Fruit fly (Drosophila melanogaster): Measurements from ENCODE around the gene CG42526.

DNA sequence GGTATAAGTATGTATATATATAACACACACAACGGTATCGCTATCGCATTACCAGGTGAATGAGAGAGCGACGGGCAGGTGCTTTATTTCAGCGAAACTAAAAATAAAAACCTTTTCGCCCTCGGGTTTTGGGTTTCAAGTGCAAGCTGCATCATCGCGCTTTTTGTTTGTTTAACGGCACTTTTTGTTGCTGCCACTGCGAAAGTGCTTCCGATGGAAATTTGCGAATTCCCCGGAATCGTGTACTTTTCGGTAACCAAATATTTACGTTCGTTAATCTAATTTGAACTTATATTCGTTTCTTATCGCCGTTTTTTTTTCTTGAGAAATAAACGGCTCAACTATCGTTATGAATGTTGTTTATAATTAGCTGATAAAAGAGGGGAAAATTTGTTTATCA lies 39.2 kb downstream of the CG42526 start:
- TF ChIP-seq fd85E (GFP tag; optimal IDR thresholded peaks at IDR 0.05) (no peak), acj6 (GFP tag; optimal IDR thresholded peaks at IDR 0.05) (no peak), spab (GFP tag; optimal IDR thresholded peaks at IDR 0.05) (no peak), CG7368 (GFP tag; optimal IDR thresholded peaks at IDR 0.05) (no peak), svp (GFP tag) (no peak), CG3919 (GFP tag; optimal IDR thresholded peaks at IDR 0.05) (no peak), Hr4 (GFP tag; optimal IDR thresholded peaks at IDR 0.05) (no peak), CG8632 (GFP tag; optimal IDR thresholded peaks at IDR 0.05) (no peak), Eip78C (GFP tag) (peak; percentile 29), CG11902 (GFP tag; optimal IDR thresholded peaks at IDR 0.05) (no peak)

Data from whole organism, prepupa.